Worm (Caenorhabditis elegans) whole organism, L1 larva: Measurements from ENCODE around the gene alh-3.

Source experiments
- C04F5.9 ChIP-seq: sonication (generic microtip); optimal IDR thresholded peaks from 2 replicates; lab custom pipeline; 2016; ENCODE audit warnings: missing genetic modification characterization, missing compliant biosample characterization
- ces-1 ChIP-seq: fragments of 150-350 bp; optimal IDR thresholded peaks from 2 replicates; lab custom pipeline; 2014; ENCODE audit warnings: missing biosample characterization, missing genetic modification reagents, missing genetic modification characterization
- fos-1 ChIP-seq: fragments of 150-350 bp; optimal IDR thresholded peaks from 2 replicates; lab custom pipeline; 2014; ENCODE audit warnings: missing biosample characterization, missing genetic modification characterization
- jun-1 ChIP-seq: fragments of 150-350 bp; optimal IDR thresholded peaks from 2 replicates; lab custom pipeline; 2014; ENCODE audit warnings: missing biosample characterization, missing genetic modification reagents, missing genetic modification characterization
- lin-14 ChIP-seq: fragments of 200-800 bp; sonication (Bioruptor generic); optimal IDR thresholded peaks from 2 replicates; lab custom pipeline; 2018; ENCODE audit warnings: mild to moderate bottlenecking, missing genetic modification characterization, moderate library complexity, missing compliant biosample characterization
- lin-15B ChIP-seq: fragments of 150-350 bp; sonication (generic microtip); optimal IDR thresholded peaks from 3 replicates; lab custom pipeline; 2014; ENCODE audit warnings: missing biosample characterization, missing genetic modification characterization
- lin-35 ChIP-seq, 2 experiments: fragments of 150-350 bp; optimal IDR thresholded peaks; 2 replicates each; lab custom pipeline; 2014; ENCODE audit warnings: missing biosample characterization in 2 of 2, missing genetic modification characterization in 2 of 2, missing genetic modification reagents in 2 of 2
- lsy-2 ChIP-seq, 2 experiments: fragments of 150-350 bp; optimal IDR thresholded peaks; 2 replicates each; lab custom pipeline; 2014; ENCODE audit warnings: missing biosample characterization in 2 of 2, missing genetic modification characterization in 2 of 2
- nhr-11 ChIP-seq: fragments of 150-350 bp; optimal IDR thresholded peaks from 2 replicates; lab custom pipeline; 2014; ENCODE audit warnings: missing biosample characterization, missing genetic modification characterization
- nhr-77 ChIP-seq: fragments of 150-350 bp; optimal IDR thresholded peaks from 2 replicates; lab custom pipeline; 2014; ENCODE audit warnings: missing biosample characterization, missing genetic modification characterization
- sup-37 ChIP-seq: fragments of 200-800 bp; sonication (Bioruptor generic); optimal IDR thresholded peaks from 2 replicates; lab custom pipeline; 2018; ENCODE audit warnings: mild to moderate bottlenecking, missing genetic modification characterization, missing compliant biosample characterization
- unc-62 ChIP-seq: fragments of 150-350 bp; optimal IDR thresholded peaks from 2 replicates; lab custom pipeline; 2014; ENCODE audit warnings: missing biosample characterization, missing genetic modification reagents, missing genetic modification characterization
- ztf-11 ChIP-seq, 2 experiments: sonication (generic microtip); optimal IDR thresholded peaks; 2 replicates each; lab custom pipeline; 2016 to 2017; ENCODE audit warnings: missing genetic modification characterization in 2 of 2, missing biosample characterization in 1 of 2, missing compliant biosample characterization in 1 of 2

DNA sequence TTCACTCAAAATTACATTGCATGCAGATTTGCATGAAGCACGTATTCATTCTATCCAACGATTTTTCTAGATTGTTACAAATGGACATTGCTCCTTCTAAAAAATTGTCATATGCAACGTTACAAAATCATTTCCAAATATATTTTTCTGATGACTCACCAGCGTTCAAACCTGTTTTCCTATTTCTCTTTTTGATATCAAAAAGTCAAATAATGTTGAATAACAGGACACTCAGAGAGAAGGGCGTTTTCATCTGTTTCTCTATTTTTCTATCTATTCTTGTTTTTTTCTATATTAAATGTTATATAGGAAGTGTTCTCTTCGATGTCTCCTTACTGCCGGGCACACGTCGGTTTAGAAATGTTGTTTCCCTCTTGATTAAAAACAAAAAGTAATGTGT lies 15.5 kb upstream of the alh-3 start:
- TF ChIP-seq nhr-77 (tag; lab: Kevin White, UChicago): no peak
- TF ChIP-seq ces-1 (GFP tag; lab: Kevin White, UChicago): no peak
- no peak for TF ChIP-seq ztf-11 (tag; optimal IDR thresholded peaks at IDR 0.05; lab: Kevin White, UChicago)
- TF ChIP-seq lin-14 (GFP tag; lab: Kevin White, UChicago): peak; percentile 11
- TF ChIP-seq unc-62 (GFP tag; lab: Kevin White, UChicago): no peak
- no peak for TF ChIP-seq lin-35 (GFP tag; optimal IDR thresholded peaks at IDR 0.05; lab: Kevin White, UChicago)
- peak; percentile 29 for TF ChIP-seq fos-1 (tag; lab: Kevin White, UChicago)
- no peak for TF ChIP-seq nhr-11 (tag; lab: Kevin White, UChicago)
- TF ChIP-seq jun-1 (tag; lab: Kevin White, UChicago): no peak
- no peak for TF ChIP-seq lsy-2 (tag; optimal IDR thresholded peaks at IDR 0.05; lab: Kevin White, UChicago)
- TF ChIP-seq C04F5.9 (tag; lab: Kevin White, UChicago): no peak
- TF ChIP-seq lin-15B (tag; lab: Kevin White, UChicago): no peak
- TF ChIP-seq sup-37 (GFP tag; lab: Kevin White, UChicago): no peak
